Worm (Caenorhabditis elegans) whole organism, L2 larva: ENCODE data around the gene etr-1.

Experiments
- ama-1 ChIP-seq: fragments of 150-350 bp; optimal IDR thresholded peaks from 2 replicates; lab custom pipeline; 2018; ENCODE audit warnings: inconsistent platforms
- egl-27 ChIP-seq: sonication (generic microtip); optimal IDR thresholded peaks from 3 replicates; lab custom pipeline; 2017; ENCODE audit warnings: missing biosample characterization, missing genetic modification reagents, missing genetic modification characterization
- lin-13 ChIP-seq: fragments of 150-350 bp; optimal IDR thresholded peaks from 2 replicates; lab custom pipeline; 2014; ENCODE audit warnings: missing biosample characterization, missing genetic modification reagents, missing genetic modification characterization
- mab-5 ChIP-seq: fragments of 150-350 bp; optimal IDR thresholded peaks from 2 replicates; lab custom pipeline; 2014; ENCODE audit warnings: missing biosample characterization, missing genetic modification characterization
- mdl-1 ChIP-seq, 2 experiments: fragments of 150-350 bp in 1 of 2; sonication (generic microtip) in 1 of 2; optimal IDR thresholded peaks; 2 replicates each; lab custom pipeline; 2017; ENCODE audit warnings: missing biosample characterization in 2 of 2, missing genetic modification characterization in 2 of 2
- nhr-11 ChIP-seq: fragments of 150-350 bp; optimal IDR thresholded peaks from 2 replicates; lab custom pipeline; 2014; ENCODE audit warnings: missing biosample characterization, missing genetic modification characterization
- nhr-77 ChIP-seq: fragments of 150-350 bp; optimal IDR thresholded peaks from 2 replicates; lab custom pipeline; 2014; ENCODE audit warnings: missing biosample characterization, missing genetic modification characterization
- unc-55 ChIP-seq: fragments of 150-350 bp; sonication (generic microtip); optimal IDR thresholded peaks from 3 replicates; lab custom pipeline; 2014; ENCODE audit warnings: missing biosample characterization, missing genetic modification reagents, missing genetic modification characterization

DNA sequence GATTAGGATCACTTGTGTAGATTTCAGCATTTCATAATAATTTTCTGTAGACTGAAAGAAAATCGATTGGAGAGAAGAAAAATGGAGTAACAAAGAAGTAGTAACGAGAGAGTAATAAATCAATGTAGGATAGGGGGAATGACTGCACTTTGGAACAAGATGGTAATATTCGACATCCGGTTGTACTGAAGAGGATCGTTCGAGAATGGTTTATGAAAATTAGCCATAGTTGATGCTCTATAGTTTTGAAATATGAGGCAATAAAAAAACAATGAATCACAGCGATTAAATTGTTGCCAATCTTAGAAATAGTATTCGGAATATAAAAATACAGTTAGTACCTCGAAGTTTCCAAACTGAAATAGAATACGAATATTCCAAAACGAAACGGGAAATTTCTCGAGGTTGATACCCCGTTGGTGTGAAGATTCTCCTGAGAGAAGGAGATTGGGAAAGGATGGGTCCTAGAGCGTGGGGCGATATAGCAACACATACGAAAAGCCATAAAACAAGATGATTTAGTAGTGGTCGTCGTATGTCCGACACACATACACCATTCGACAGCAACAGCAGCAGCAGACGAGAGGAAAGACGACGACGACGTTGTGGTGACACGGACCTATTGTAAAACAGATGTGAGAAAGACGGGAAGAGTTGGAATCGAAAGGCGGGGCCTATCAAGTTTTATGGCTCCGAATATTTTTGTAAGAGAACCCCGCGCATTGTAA, 28.5 kb upstream of the etr-1 start, which contains the start of gene cwn-1:
- TF ChIP-seq nhr-77 (tag; lab: Kevin White, UChicago): no peak
- no peak for TF ChIP-seq ama-1 (lab: Kevin White, UChicago)
- TF ChIP-seq mab-5 (tag; lab: Kevin White, UChicago): no peak
- no peak for TF ChIP-seq nhr-11
- no peak for TF ChIP-seq mdl-1 (tag; optimal IDR thresholded peaks at IDR 0.05; lab: Kevin White, UChicago)
- no peak for TF ChIP-seq unc-55 (GFP tag; lab: Kevin White, UChicago)
- no peak for TF ChIP-seq egl-27 (tag; lab: Kevin White, UChicago)
- no peak for TF ChIP-seq lin-13 (GFP tag; lab: Kevin White, UChicago)
